Worm (Caenorhabditis elegans): ENCODE data around the gene C16C8.10.

DNA sequence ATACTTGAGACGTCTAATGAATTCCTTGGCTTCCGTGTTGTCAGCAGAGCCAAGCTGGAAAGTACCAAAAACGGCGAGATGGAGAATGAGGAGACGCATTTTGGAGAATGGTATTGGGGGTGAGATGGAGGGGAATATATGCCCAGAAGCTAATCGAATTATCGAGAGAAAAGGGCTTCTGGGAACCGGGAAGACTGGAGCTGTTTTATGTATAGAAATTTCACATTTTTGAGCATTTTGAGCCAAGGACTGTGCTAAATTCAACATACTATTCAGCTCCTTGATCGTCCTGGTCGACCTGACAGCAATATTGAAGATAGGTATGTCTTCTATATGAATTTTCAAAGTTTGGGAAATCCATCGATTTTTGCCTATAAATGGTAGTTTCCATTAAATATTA is 4.4 kb downstream of the C16C8.10 start, which contains the start of gene C16C8.7:
- no peak for TF ChIP-seq T22C8.4 (GFP tag; IDR thresholded peaks at IDR 0.05)
- no peak for TF ChIP-seq med-1 (GFP tag; optimal IDR thresholded peaks at IDR 0.05; ENCODE audit: insufficient read depth)
- no peak for TF ChIP-seq tab-1 (GFP tag; IDR thresholded peaks at IDR 0.05)
- no peak for TF ChIP-seq ref-1 (GFP tag; conservative IDR thresholded peaks at IDR 0.05)
- TF ChIP-seq flt-1 (GFP tag; IDR thresholded peaks at IDR 0.05), result no peak
- TF ChIP-seq ztf-23 (GFP tag; IDR thresholded peaks at IDR 0.05), result no peak
- TF ChIP-seq klf-2 (GFP tag; conservative IDR thresholded peaks at IDR 0.05), result no peak
